Worm (Caenorhabditis elegans): ENCODE measurements around the gene F07F6.2.

ce11 chrII:5420947-5421614 is 8.9 kb upstream of the F07F6.2 start, which contains the start of gene tofu-6:
- TF ChIP-seq nhr-23 (tag; optimal IDR thresholded peaks at IDR 0.05) (no peak), nhr-6 (tag; optimal IDR thresholded peaks at IDR 0.05) (no peak), unc-62 (GFP tag; optimal IDR thresholded peaks at IDR 0.05) (no peak), ama-1 (optimal IDR thresholded peaks at IDR 0.05) (no peak), ceh-82 (tag; optimal IDR thresholded peaks at IDR 0.05) (no peak), nhr-237 (tag; optimal IDR thresholded peaks at IDR 0.05) (no peak), R02D3.7 (tag; optimal IDR thresholded peaks at IDR 0.05) (no peak)

Measured in whole organism, L2 larva.